Worm (Caenorhabditis elegans) whole organism, young adult: ENCODE data around the gene T01E8.8.

ENCODE experiments used
- B0336.3 ChIP-seq: fragments of 200-800 bp; sonication (Bioruptor generic); IDR thresholded peaks from 2 replicates; pipeline ENCODE4 v1.3.6; 2022; ENCODE audit warnings: missing genetic modification characterization, missing compliant biosample characterization
- F10E7.11 ChIP-seq: sonication (generic microtip); optimal IDR thresholded peaks from 2 replicates; lab custom pipeline; 2017; ENCODE audit warnings: mild to moderate bottlenecking, missing genetic modification characterization, moderate library complexity, missing compliant biosample characterization
- F23B12.7 ChIP-seq: sonication (generic microtip); optimal IDR thresholded peaks from 2 replicates; lab custom pipeline; 2017; ENCODE audit warnings: missing genetic modification characterization, mild to moderate bottlenecking, missing compliant biosample characterization, antibody characterized with exemption, moderate library complexity; ENCODE audit not compliant: insufficient read depth
- F52B5.7 ChIP-seq: sonication (generic microtip); optimal IDR thresholded peaks from 2 replicates; lab custom pipeline; 2016; ENCODE audit warnings: mild to moderate bottlenecking, missing genetic modification characterization, missing compliant biosample characterization
- F57A8.1 ChIP-seq: fragments of 200-800 bp; sonication (Bioruptor generic); optimal IDR thresholded peaks from 2 replicates; lab custom pipeline; 2018; ENCODE audit warnings: mild to moderate bottlenecking, missing genetic modification characterization, moderate library complexity, missing compliant biosample characterization
- T07F8.4 ChIP-seq: sonication (generic microtip); optimal IDR thresholded peaks from 2 replicates; lab custom pipeline; 2016; ENCODE audit warnings: mild to moderate bottlenecking, missing genetic modification characterization, moderate library complexity, missing compliant biosample characterization
- Y53F4B.3 ChIP-seq: fragments of 200-800 bp; sonication (Bioruptor generic); IDR thresholded peaks from 2 replicates; pipeline ENCODE4 v1.3.6; 2022; ENCODE audit warnings: missing genetic modification reagents, missing genetic modification characterization, missing compliant biosample characterization
- Y56A3A.18 ChIP-seq: fragments of 200-800 bp; sonication (Bioruptor generic); IDR thresholded peaks from 2 replicates; pipeline ENCODE4 v1.3.6; 2022; ENCODE audit warnings: missing genetic modification reagents, missing genetic modification characterization, missing compliant biosample characterization
- ama-1 ChIP-seq, 3 experiments: fragments of 150-350 bp in 1 of 3; sonication (generic microtip) in 2 of 3; optimal IDR thresholded peaks; 2 replicates each; lab custom pipeline; 2014 to 2018; ENCODE audit warnings: missing biosample characterization in 2 of 3, missing genetic modification characterization in 2 of 3, missing genetic modification reagents in 2 of 3
- attf-5 ChIP-seq: fragments of 200-800 bp; sonication (Bioruptor generic); optimal IDR thresholded peaks from 2 replicates; lab custom pipeline; 2018; ENCODE audit warnings: mild to moderate bottlenecking, missing genetic modification characterization, missing compliant biosample characterization
- attf-6 ChIP-seq: fragments of 200-800 bp; sonication (Bioruptor generic); IDR thresholded peaks from 2 replicates; pipeline ENCODE4 v1.3.6; 2022; ENCODE audit warnings: missing genetic modification reagents, missing genetic modification characterization, missing compliant biosample characterization
- cebp-2 ChIP-seq: fragments of 200-800 bp; sonication (Bioruptor generic); IDR thresholded peaks from 2 replicates; pipeline ENCODE4 v1.3.6; 2022; ENCODE audit warnings: missing genetic modification characterization, missing compliant biosample characterization
- ceh-40 ChIP-seq: fragments of 200-800 bp; sonication (Bioruptor generic); IDR thresholded peaks from 2 replicates; pipeline ENCODE4 v1.3.6; 2022; ENCODE audit warnings: missing genetic modification characterization, missing compliant biosample characterization
- dpl-1 ChIP-seq: fragments of 150-350 bp; optimal IDR thresholded peaks from 2 replicates; lab custom pipeline; 2014; ENCODE audit warnings: missing biosample characterization, missing genetic modification reagents, missing genetic modification characterization
- egl-18 ChIP-seq: fragments of 200-800 bp; sonication (Bioruptor generic); IDR thresholded peaks from 2 replicates; pipeline ENCODE4 v1.3.6; 2022; ENCODE audit warnings: missing genetic modification reagents, missing genetic modification characterization, missing compliant biosample characterization
- ekl-4 ChIP-seq: fragments of 200-800 bp; sonication (Bioruptor generic); IDR thresholded peaks from 2 replicates; pipeline ENCODE4 v1.3.6; 2022; ENCODE audit warnings: missing genetic modification reagents, missing genetic modification characterization, missing compliant biosample characterization
- hlh-26 ChIP-seq: fragments of 200-800 bp; sonication (Bioruptor generic); conservative IDR thresholded peaks from 2 replicates; pipeline ENCODE4 v1.3.6; 2022; ENCODE audit warnings: missing genetic modification reagents, missing genetic modification characterization, missing compliant biosample characterization
- hsf-1 ChIP-seq: fragments of 200-800 bp; sonication (Bioruptor generic); IDR thresholded peaks from 2 replicates; pipeline ENCODE4 v1.3.6; 2022; ENCODE audit warnings: missing genetic modification reagents, missing genetic modification characterization, missing compliant biosample characterization
- lag-1 ChIP-seq: fragments of 200-800 bp; sonication (Bioruptor generic); IDR thresholded peaks from 2 replicates; pipeline ENCODE4 v1.3.6; 2022; ENCODE audit warnings: missing genetic modification reagents, missing genetic modification characterization, missing compliant biosample characterization
- lin-40 ChIP-seq: sonication (generic microtip); optimal IDR thresholded peaks from 2 replicates; lab custom pipeline; 2016; ENCODE audit warnings: missing genetic modification characterization, mild to moderate bottlenecking, missing compliant biosample characterization, missing genotype, missing genetic modification reagents
- lin-54 ChIP-seq: fragments of 200-800 bp; sonication (Bioruptor generic); optimal IDR thresholded peaks from 2 replicates; lab custom pipeline; 2018; ENCODE audit warnings: mild to moderate bottlenecking, missing genetic modification characterization, missing compliant biosample characterization
- lsy-27 ChIP-seq: sonication (generic microtip); optimal IDR thresholded peaks from 2 replicates; lab custom pipeline; 2017; ENCODE audit warnings: missing genetic modification characterization, mild to moderate bottlenecking, missing compliant biosample characterization, antibody characterized with exemption, missing genotype, borderline replicate concordance; ENCODE audit not compliant: insufficient read depth
- madf-6 ChIP-seq: fragments of 200-800 bp; sonication (Bioruptor generic); IDR thresholded peaks from 2 replicates; pipeline ENCODE4 v1.3.6; 2022; ENCODE audit warnings: missing genetic modification reagents, missing genetic modification characterization, missing compliant biosample characterization
- mel-28 ChIP-seq: sonication (generic microtip); optimal IDR thresholded peaks from 2 replicates; lab custom pipeline; 2016; ENCODE audit warnings: borderline replicate concordance, mild to moderate bottlenecking, missing genetic modification characterization, missing compliant biosample characterization
- mes-4 ChIP-seq: sonication (generic microtip); optimal IDR thresholded peaks from 2 replicates; lab custom pipeline; 2016; ENCODE audit warnings: missing genotype, missing genetic modification characterization, missing compliant biosample characterization
- nhr-179 ChIP-seq: sonication (generic microtip); optimal IDR thresholded peaks from 2 replicates; lab custom pipeline; 2016; ENCODE audit warnings: mild to moderate bottlenecking, missing genetic modification characterization, missing compliant biosample characterization
- nhr-90 ChIP-seq: sonication (generic microtip); optimal IDR thresholded peaks from 2 replicates; lab custom pipeline; 2016; ENCODE audit warnings: missing genotype, mild to moderate bottlenecking, missing genetic modification characterization, missing compliant biosample characterization
- repo-1 ChIP-seq: sonication (generic microtip); optimal IDR thresholded peaks from 2 replicates; lab custom pipeline; 2017; ENCODE audit warnings: mild to moderate bottlenecking, missing genetic modification characterization, missing compliant biosample characterization
- sea-2 ChIP-seq: fragments of 200-800 bp; sonication (Bioruptor generic); IDR thresholded peaks from 2 replicates; pipeline ENCODE4 v1.3.6; 2022; ENCODE audit warnings: missing genetic modification characterization, missing compliant biosample characterization
- snpc-3.4 ChIP-seq: sonication (generic microtip); optimal IDR thresholded peaks from 2 replicates; lab custom pipeline; 2017; ENCODE audit warnings: missing genetic modification characterization, mild to moderate bottlenecking, missing compliant biosample characterization, antibody characterized with exemption, moderate library complexity, missing genotype, missing genetic modification reagents
- snpc-4 ChIP-seq, 5 experiments: fragments of 150-350 bp in 1 of 5; sonication (generic microtip) in 4 of 5; optimal IDR thresholded peaks; 2 replicates each; lab custom pipeline; 2014 to 2018; ENCODE audit warnings: missing genetic modification characterization in 5 of 5, missing biosample characterization in 3 of 5, antibody characterized with exemption in 2 of 5, mild to moderate bottlenecking in 2 of 5, missing compliant biosample characterization in 2 of 5, missing genotype in 2 of 5, moderate library complexity in 2 of 5, missing genetic modification reagents in 1 of 5
- tlf-1 ChIP-seq: fragments of 200-800 bp; sonication (Bioruptor generic); optimal IDR thresholded peaks from 2 replicates; lab custom pipeline; 2018; ENCODE audit warnings: mild to moderate bottlenecking, missing genetic modification characterization, missing compliant biosample characterization
- unc-62 ChIP-seq: fragments of 150-350 bp; optimal IDR thresholded peaks from 2 replicates; lab custom pipeline; 2014; ENCODE audit warnings: missing biosample characterization, missing genetic modification reagents, missing genetic modification characterization
- zfh-2 ChIP-seq: fragments of 200-800 bp; sonication (Bioruptor generic); conservative IDR thresholded peaks from 2 replicates; pipeline ENCODE4 v1.3.6; 2022; ENCODE audit warnings: missing genetic modification reagents, missing genetic modification characterization, missing compliant biosample characterization
- ztf-18 ChIP-seq: sonication (generic microtip); optimal IDR thresholded peaks from 2 replicates; lab custom pipeline; 2016; ENCODE audit warnings: missing genotype, mild to moderate bottlenecking, missing genetic modification characterization, missing compliant biosample characterization
- ztf-26 ChIP-seq: sonication (generic microtip); optimal IDR thresholded peaks from 2 replicates; lab custom pipeline; 2017; ENCODE audit warnings: missing genetic modification characterization, missing compliant biosample characterization
- ztf-3 ChIP-seq: fragments of 200-800 bp; sonication (Bioruptor generic); optimal IDR thresholded peaks from 2 replicates; lab custom pipeline; 2018; ENCODE audit warnings: mild to moderate bottlenecking, missing genetic modification characterization, missing compliant biosample characterization
- ztf-6 ChIP-seq: fragments of 200-800 bp; sonication (Bioruptor generic); IDR thresholded peaks from 2 replicates; pipeline ENCODE4 v1.3.6; 2022; ENCODE audit warnings: missing genetic modification reagents, missing genetic modification characterization, missing compliant biosample characterization

T01E8.8 gene

ce11 chrII:10250966-10251365 lies 19.9 kb downstream of the T01E8.8 start, which contains the start of gene F54B3.1:
F54B3.1 (plus strand) TSS chrII:10251266.
- no peak for TF ChIP-seq attf-6 (GFP tag; lab: Robert Waterston, UW)
- TF ChIP-seq snpc-3.4 = peak; percentile 6
- no peak for TF ChIP-seq sea-2

- TF ChIP-seq ztf-3 (no peak), unc-62 (no peak), lag-1 (GFP tag; lab: Robert Waterston, UW) (no peak), hlh-26 (no peak), repo-1 (tag; lab: Kevin White, UChicago) (no peak), zfh-2 (GFP tag; lab: Robert Waterston, UW) (no peak), snpc-4 (GFP tag; optimal IDR thresholded peaks at IDR 0.05; lab: Kevin White, UChicago) (no peak), snpc-4 (tag; optimal IDR thresholded peaks at IDR 0.05; lab: Kevin White, UChicago) (no peak), Y53F4B.3 (GFP tag; lab: Robert Waterston, UW) (no peak), F10E7.11 (tag; lab: Kevin White, UChicago) (no peak)
Measured at ce11 chrII:10252048-10252447, 21.0 kb downstream of the T01E8.8 start.

- no peak for TF ChIP-seq lin-54 (GFP tag; lab: Kevin White, UChicago)
- TF ChIP-seq nhr-90 = no peak
- no peak for TF ChIP-seq ama-1 (optimal IDR thresholded peaks at IDR 0.05; lab: Kevin White, UChicago)
- no peak for TF ChIP-seq ama-1 (GFP tag; optimal IDR thresholded peaks at IDR 0.05; lab: Kevin White, UChicago)
- TF ChIP-seq tlf-1 (GFP tag; lab: Kevin White, UChicago) = no peak
- TF ChIP-seq ztf-3 = no peak
- no peak for TF ChIP-seq Y53F4B.3 (GFP tag; lab: Robert Waterston, UW)
- TF ChIP-seq egl-18 (GFP tag; lab: Robert Waterston, UW) = no peak
- TF ChIP-seq Y56A3A.18 (GFP tag; lab: Robert Waterston, UW) = no peak
- no peak for TF ChIP-seq ceh-40 (GFP tag; lab: Robert Waterston, UW)
- TF ChIP-seq T07F8.4 (tag; lab: Kevin White, UChicago) = no peak
- TF ChIP-seq attf-5 (GFP tag; lab: Kevin White, UChicago) = no peak
- TF ChIP-seq ztf-18 (tag; lab: Kevin White, UChicago) = no peak
- no peak for TF ChIP-seq F23B12.7 (tag; lab: Kevin White, UChicago)
Measured at ce11 chrII:10261261-10261660, 30.2 kb downstream of the T01E8.8 start.

ce11 chrII:10270052-10270451 lies 39.0 kb downstream of the T01E8.8 start, which contains the start of gene F54B3.2:
F54B3.2 (minus strand) TSS chrII:10270152.
- TF ChIP-seq nhr-179 (tag; lab: Kevin White, UChicago) (no peak), ztf-26 (tag; lab: Kevin White, UChicago) (no peak), dpl-1 (GFP tag; lab: Kevin White, UChicago) (no peak)

ce11 chrII:10271093-10271492 lies 40.0 kb downstream of the T01E8.8 start, which contains the start of gene F54B3.4:
F54B3.4 (minus strand) TSS chrII:10271193.
- TF ChIP-seq ekl-4 (no peak), F52B5.7 (tag; lab: Kevin White, UChicago) (no peak), cebp-2 (GFP tag; lab: Robert Waterston, UW) (no peak), B0336.3 (GFP tag; lab: Robert Waterston, UW) (no peak), F57A8.1 (GFP tag; lab: Kevin White, UChicago) (no peak), ztf-6 (GFP tag; lab: Robert Waterston, UW) (no peak), lsy-27 (tag; lab: Kevin White, UChicago) (no peak), mel-28 (no peak), lin-40 (no peak), zfh-2 (GFP tag; lab: Robert Waterston, UW) (no peak), mes-4 (tag; lab: Kevin White, UChicago) (no peak), hsf-1 (GFP tag; lab: Robert Waterston, UW) (no peak), madf-6 (GFP tag; lab: Robert Waterston, UW) (no peak)
